Worm (Caenorhabditis elegans) whole organism, late embryonic: ENCODE measurements around the gene srp-1.

ENCODE experiments used
- C08G9.2 ChIP-seq: sonication (generic microtip); optimal IDR thresholded peaks from 2 replicates; lab custom pipeline; 2016; ENCODE audit warnings: mild to moderate bottlenecking, missing genetic modification characterization, moderate library complexity, missing compliant biosample characterization
- K02D7.2 ChIP-seq: sonication (generic microtip); optimal IDR thresholded peaks from 2 replicates; lab custom pipeline; 2017; ENCODE audit warnings: mild to moderate bottlenecking, missing genetic modification characterization, missing compliant biosample characterization
- K09A11.1 ChIP-seq: sonication (generic microtip); optimal IDR thresholded peaks from 2 replicates; lab custom pipeline; 2017; ENCODE audit warnings: antibody characterized with exemption, mild to moderate bottlenecking, missing genetic modification characterization, missing compliant biosample characterization; ENCODE audit not compliant: insufficient read depth
- Y22D7AL.16 ChIP-seq: sonication (generic microtip); optimal IDR thresholded peaks from 2 replicates; lab custom pipeline; 2016; ENCODE audit warnings: missing genetic modification characterization, missing compliant biosample characterization
- ama-1 ChIP-seq: fragments of 150-350 bp; optimal IDR thresholded peaks from 2 replicates; lab custom pipeline; 2014
- ceh-14 ChIP-seq: sonication (generic microtip); optimal IDR thresholded peaks from 2 replicates; lab custom pipeline; 2016; ENCODE audit warnings: missing genotype, missing genetic modification characterization, missing compliant biosample characterization
- ceh-18 ChIP-seq: sonication (generic microtip); optimal IDR thresholded peaks from 2 replicates; lab custom pipeline; 2016; ENCODE audit warnings: missing genetic modification characterization, missing compliant biosample characterization
- ceh-19 ChIP-seq: fragments of 200-800 bp; sonication (Bioruptor generic); optimal IDR thresholded peaks from 2 replicates; lab custom pipeline; 2018; ENCODE audit warnings: mild to moderate bottlenecking, missing genetic modification characterization, missing compliant biosample characterization
- ceh-31 ChIP-seq: sonication (generic microtip); optimal IDR thresholded peaks from 2 replicates; lab custom pipeline; 2016; ENCODE audit warnings: missing genetic modification characterization, missing compliant biosample characterization
- ceh-34 ChIP-seq: sonication (generic microtip); optimal IDR thresholded peaks from 2 replicates; lab custom pipeline; 2016; ENCODE audit warnings: mild to moderate bottlenecking, missing genetic modification characterization, missing compliant biosample characterization
- ceh-48 ChIP-seq: sonication (generic microtip); optimal IDR thresholded peaks from 2 replicates; lab custom pipeline; 2016; ENCODE audit warnings: missing genetic modification characterization, inconsistent platforms, missing compliant biosample characterization
- ceh-9 ChIP-seq: sonication (generic microtip); optimal IDR thresholded peaks from 2 replicates; lab custom pipeline; 2016; ENCODE audit warnings: mild to moderate bottlenecking, missing genetic modification characterization, inconsistent platforms, missing compliant biosample characterization
- che-1 ChIP-seq: sonication (generic microtip); optimal IDR thresholded peaks from 2 replicates; lab custom pipeline; 2016; ENCODE audit warnings: mild to moderate bottlenecking, missing genetic modification characterization, missing compliant biosample characterization
- dve-1 ChIP-seq: sonication (generic microtip); optimal IDR thresholded peaks from 2 replicates; lab custom pipeline; 2017; ENCODE audit warnings: antibody characterized with exemption, mild to moderate bottlenecking, missing genetic modification characterization, missing compliant biosample characterization
- elt-2 ChIP-seq: sonication (generic microtip); optimal IDR thresholded peaks from 2 replicates; lab custom pipeline; 2016; ENCODE audit warnings: missing genetic modification reagents, missing genetic modification characterization, missing compliant biosample characterization
- fax-1 ChIP-seq: sonication (generic microtip); optimal IDR thresholded peaks from 2 replicates; lab custom pipeline; 2016; ENCODE audit warnings: missing genotype, missing genetic modification characterization, missing compliant biosample characterization
- fkh-10 ChIP-seq: fragments of 150-350 bp; optimal IDR thresholded peaks from 2 replicates; lab custom pipeline; 2014; ENCODE audit warnings: missing biosample characterization, missing genetic modification reagents, missing genetic modification characterization
- hlh-13 ChIP-seq: fragments of 200-800 bp; sonication (Bioruptor generic); optimal IDR thresholded peaks from 2 replicates; lab custom pipeline; 2018; ENCODE audit warnings: mild to moderate bottlenecking, missing genetic modification characterization, missing compliant biosample characterization
- hlh-15 ChIP-seq: sonication (generic microtip); optimal IDR thresholded peaks from 2 replicates; lab custom pipeline; 2016; ENCODE audit warnings: missing genetic modification characterization, missing compliant biosample characterization
- hlh-6 ChIP-seq: sonication (generic microtip); optimal IDR thresholded peaks from 2 replicates; lab custom pipeline; 2016; ENCODE audit warnings: missing genotype, missing genetic modification characterization, missing compliant biosample characterization
- hlh-8 ChIP-seq: sonication (generic microtip); optimal IDR thresholded peaks from 2 replicates; lab custom pipeline; 2016; ENCODE audit warnings: missing genotype, missing genetic modification characterization, missing compliant biosample characterization
- lim-6 ChIP-seq: sonication (generic microtip); optimal IDR thresholded peaks from 2 replicates; lab custom pipeline; 2016; ENCODE audit warnings: missing genetic modification characterization, missing compliant biosample characterization
- madf-2 ChIP-seq: sonication (generic microtip); optimal IDR thresholded peaks from 2 replicates; lab custom pipeline; 2017; ENCODE audit warnings: missing genetic modification characterization, missing compliant biosample characterization
- mec-3 ChIP-seq: sonication (generic microtip); optimal IDR thresholded peaks from 2 replicates; lab custom pipeline; 2016; ENCODE audit warnings: borderline replicate concordance, missing genetic modification characterization, missing compliant biosample characterization
- nfya-1 ChIP-seq: sonication (generic microtip); optimal IDR thresholded peaks from 2 replicates; lab custom pipeline; 2017; ENCODE audit warnings: missing genetic modification characterization, mild to moderate bottlenecking, missing compliant biosample characterization, antibody characterized with exemption, moderate library complexity
- nhr-11 ChIP-seq: fragments of 150-350 bp; optimal IDR thresholded peaks from 2 replicates; lab custom pipeline; 2014; ENCODE audit warnings: missing biosample characterization, missing genetic modification characterization
- pag-3 ChIP-seq: sonication (generic microtip); optimal IDR thresholded peaks from 2 replicates; lab custom pipeline; 2016; ENCODE audit warnings: missing compliant biosample characterization, missing genetic modification characterization, borderline replicate concordance
- pat-9 ChIP-seq: fragments of 200-800 bp; sonication (Bioruptor generic); optimal IDR thresholded peaks from 2 replicates; lab custom pipeline; 2018; ENCODE audit warnings: mild to moderate bottlenecking, missing genetic modification characterization, moderate library complexity, missing compliant biosample characterization
- pax-1 ChIP-seq: fragments of 150-350 bp; optimal IDR thresholded peaks from 2 replicates; lab custom pipeline; 2014; ENCODE audit warnings: missing biosample characterization, missing genetic modification characterization
- pha-2 ChIP-seq: sonication (generic microtip); optimal IDR thresholded peaks from 2 replicates; lab custom pipeline; 2017; ENCODE audit warnings: mild to moderate bottlenecking, missing genetic modification characterization, missing compliant biosample characterization
- pros-1 ChIP-seq: fragments of 150-350 bp; optimal IDR thresholded peaks from 2 replicates; lab custom pipeline; 2014; ENCODE audit warnings: missing biosample characterization, missing genetic modification reagents, missing genetic modification characterization
- ref-2 ChIP-seq: sonication (generic microtip); optimal IDR thresholded peaks from 2 replicates; lab custom pipeline; 2016; ENCODE audit warnings: missing genetic modification characterization, missing compliant biosample characterization
- sdc-2 ChIP-seq: sonication (generic microtip); optimal IDR thresholded peaks from 2 replicates; lab custom pipeline; 2016; ENCODE audit warnings: missing genotype, missing genetic modification characterization, missing compliant biosample characterization
- sox-4 ChIP-seq: sonication (generic microtip); optimal IDR thresholded peaks from 2 replicates; lab custom pipeline; 2017; ENCODE audit warnings: mild to moderate bottlenecking, missing genetic modification characterization, inconsistent platforms, missing compliant biosample characterization
- unc-42 ChIP-seq: sonication (generic microtip); optimal IDR thresholded peaks from 2 replicates; lab custom pipeline; 2016; ENCODE audit warnings: missing genotype, missing genetic modification characterization, missing compliant biosample characterization
- unc-55 ChIP-seq: sonication (generic microtip); optimal IDR thresholded peaks from 2 replicates; lab custom pipeline; 2017; ENCODE audit warnings: missing biosample characterization, missing genetic modification reagents, missing genetic modification characterization
- zip-5 ChIP-seq: sonication (generic microtip); optimal IDR thresholded peaks from 2 replicates; lab custom pipeline; 2016; ENCODE audit warnings: missing genetic modification characterization, missing compliant biosample characterization
- ztf-16 ChIP-seq: sonication (generic microtip); optimal IDR thresholded peaks from 2 replicates; lab custom pipeline; 2017; ENCODE audit warnings: missing genetic modification characterization, missing compliant biosample characterization

The srp-1 gene

DNA sequence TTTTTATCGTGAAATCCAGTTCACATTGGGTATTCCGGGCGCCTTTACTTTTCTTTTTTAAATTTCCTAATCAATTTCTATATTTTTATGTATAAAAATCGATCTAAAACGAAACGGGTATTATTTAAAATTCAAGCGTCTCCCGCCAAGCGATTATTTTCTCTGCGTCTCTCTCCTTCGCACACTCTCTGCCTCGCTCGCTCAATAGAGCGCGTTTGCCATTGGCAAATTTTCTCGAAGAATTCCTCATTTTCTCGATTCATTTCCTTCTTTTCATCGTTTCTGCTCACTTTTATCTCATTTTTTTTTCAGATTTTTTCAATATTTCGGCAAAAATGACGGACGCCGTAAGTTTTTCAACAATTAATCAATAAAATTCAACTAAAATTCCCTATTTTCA is 20.2 kb downstream of the srp-1 start, which contains the start of gene sti-1:
Gene sti-1, plus strand, starts transcription at position 263 of the 400 bp plus-strand sequence.
- TF ChIP-seq elt-2: peak; percentile 44
- peak; percentile 77 for TF ChIP-seq unc-55 (GFP tag; lab: Kevin White, UChicago)
- no peak for TF ChIP-seq ceh-9 (tag; lab: Kevin White, UChicago)
- TF ChIP-seq pha-2 (tag; lab: Kevin White, UChicago): no peak
- no peak for TF ChIP-seq zip-5 (tag; lab: Kevin White, UChicago)
- TF ChIP-seq pax-1 (tag; lab: Kevin White, UChicago): peak; percentile 24
- peak; percentile 83 for TF ChIP-seq nfya-1 (tag; lab: Kevin White, UChicago)
- TF ChIP-seq ceh-48 (tag; lab: Kevin White, UChicago): peak; percentile 10
- TF ChIP-seq ceh-18 (tag; lab: Kevin White, UChicago): peak; percentile 32
- peak; percentile 64 for TF ChIP-seq unc-42 (tag; lab: Kevin White, UChicago)
- TF ChIP-seq ceh-14 (tag; lab: Kevin White, UChicago): no peak
- TF ChIP-seq ceh-34 (tag; lab: Kevin White, UChicago): no peak
- no peak for TF ChIP-seq mec-3 (tag; lab: Kevin White, UChicago)
- no peak for TF ChIP-seq sox-4 (tag; lab: Kevin White, UChicago)
- TF ChIP-seq madf-2: no peak
- peak; percentile 61 for TF ChIP-seq ceh-31 (tag; lab: Kevin White, UChicago)
- peak; percentile 36 for TF ChIP-seq dve-1 (tag; lab: Kevin White, UChicago)

DNA sequence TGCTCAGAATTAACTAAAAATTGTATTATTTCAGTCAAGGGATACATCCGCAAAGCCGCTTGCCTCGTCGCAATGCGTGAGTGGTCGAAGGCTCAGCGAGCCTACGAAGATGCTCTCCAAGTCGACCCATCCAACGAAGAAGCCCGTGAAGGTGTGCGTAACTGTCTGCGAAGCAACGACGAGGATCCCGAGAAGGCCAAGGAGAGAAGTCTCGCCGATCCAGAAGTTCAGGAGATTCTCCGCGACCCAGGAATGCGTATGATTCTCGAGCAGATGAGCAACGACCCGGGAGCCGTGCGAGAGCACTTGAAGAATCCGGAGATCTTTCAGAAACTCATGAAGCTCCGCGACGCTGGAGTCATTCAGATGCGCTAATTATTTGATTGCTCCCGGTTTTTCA is 21.3 kb downstream of the srp-1 start:
- TF ChIP-seq nfya-1 (tag; lab: Kevin White, UChicago) (no peak), lim-6 (tag; lab: Kevin White, UChicago) (no peak), Y22D7AL.16 (tag; lab: Kevin White, UChicago) (no peak), fax-1 (tag; lab: Kevin White, UChicago) (no peak), sdc-2 (tag; lab: Kevin White, UChicago) (no peak), pros-1 (tag; lab: Kevin White, UChicago) (no peak), che-1 (tag; lab: Kevin White, UChicago) (no peak), K02D7.2 (tag; lab: Kevin White, UChicago) (no peak), nhr-11 (tag; lab: Kevin White, UChicago) (no peak), elt-2 (no peak), unc-42 (tag; lab: Kevin White, UChicago) (no peak), hlh-8 (tag; lab: Kevin White, UChicago) (no peak), pax-1 (tag; lab: Kevin White, UChicago) (no peak), ztf-16 (tag; lab: Kevin White, UChicago) (no peak)

ce11 chrV:774875-775359 is 21.8 kb downstream of the srp-1 start, which contains the start of gene srbc-58:
srbc-58 (plus strand) TSS chrV:774995.
- no peak for TF ChIP-seq ceh-31 (tag; lab: Kevin White, UChicago)
- no peak for TF ChIP-seq ref-2
- TF ChIP-seq ceh-14 (tag; lab: Kevin White, UChicago): no peak
- TF ChIP-seq hlh-13 (GFP tag; lab: Kevin White, UChicago): no peak
- no peak for TF ChIP-seq fkh-10 (GFP tag; lab: Kevin White, UChicago)
- no peak for TF ChIP-seq pat-9 (tag; lab: Kevin White, UChicago)
- no peak for TF ChIP-seq K09A11.1 (tag; lab: Kevin White, UChicago)
- no peak for TF ChIP-seq hlh-6 (tag; lab: Kevin White, UChicago)
- TF ChIP-seq ceh-19 (GFP tag; lab: Kevin White, UChicago): no peak
- TF ChIP-seq hlh-15 (tag; lab: Kevin White, UChicago): no peak
- TF ChIP-seq pag-3 (tag; lab: Kevin White, UChicago): no peak
- TF ChIP-seq ama-1: no peak
- no peak for TF ChIP-seq C08G9.2 (tag; lab: Kevin White, UChicago)
- no peak for TF ChIP-seq sdc-2 (tag; lab: Kevin White, UChicago)
- no peak for TF ChIP-seq hlh-8 (tag; lab: Kevin White, UChicago)
